Worm (Caenorhabditis elegans) whole organism, L1 larva: ENCODE results near the gene C45G9.14.

Source experiments
- lin-14 ChIP-seq: fragments of 200-800 bp; sonication (Bioruptor generic); optimal IDR thresholded peaks from 2 replicates; lab custom pipeline; 2018; ENCODE audit warnings: mild to moderate bottlenecking, missing genetic modification characterization, moderate library complexity, missing compliant biosample characterization
- snpc-4 ChIP-seq: fragments of 150-350 bp; optimal IDR thresholded peaks from 2 replicates; lab custom pipeline; 2014; ENCODE audit warnings: missing biosample characterization, missing genetic modification characterization
- tbx-2 ChIP-seq: sonication (generic microtip); optimal IDR thresholded peaks from 2 replicates; lab custom pipeline; 2016; ENCODE audit warnings: missing genetic modification characterization, missing compliant biosample characterization

ce11 chrIII:5071509-5071908 lies 26.7 kb downstream of the C45G9.14 start, which contains the start of gene C45G9.12:
- TF ChIP-seq tbx-2 (tag; lab: Kevin White, UChicago) (no peak), snpc-4 (no peak), lin-14 (GFP tag; lab: Kevin White, UChicago) (no peak)
